Fruit fly (Drosophila melanogaster) whole organism, embryonic: Measurements from ENCODE around the gene CG2059.

Source experiments
- CG1024 ChIP-seq: fragments of 200-800 bp; sonication (Bioruptor generic); IDR thresholded peaks from 2 replicates; pipeline ENCODE4 v1.3.6; 2022; ENCODE audit warnings: missing biosample characterization, missing genetic modification characterization
- CG10462 ChIP-seq: fragments of 200-800 bp; sonication (Bioruptor generic); optimal IDR thresholded peaks from 2 replicates; lab custom pipeline; 2016; ENCODE audit warnings: missing biosample characterization, missing genetic modification characterization
- CG10543 ChIP-seq: fragments of 200-800 bp; sonication (Bioruptor generic); optimal IDR thresholded peaks from 3 replicates; lab custom pipeline; 2017; ENCODE audit warnings: missing biosample characterization, mild to moderate bottlenecking, missing genetic modification characterization, moderate library complexity
- CG10654 ChIP-seq: fragments of 200-800 bp; sonication (Bioruptor generic); optimal IDR thresholded peaks from 2 replicates; lab custom pipeline; 2016; ENCODE audit warnings: missing biosample characterization, missing genetic modification characterization
- CG11247 ChIP-seq: fragments of 200-800 bp; sonication (Bioruptor generic); IDR thresholded peaks from 2 replicates; pipeline ENCODE4 v1.3.6; 2022; ENCODE audit warnings: missing biosample characterization, missing genetic modification characterization
- CG14667 ChIP-seq: fragments of 200-800 bp; sonication (Bioruptor generic); IDR thresholded peaks from 2 replicates; pipeline ENCODE4 v1.3.6; 2022; ENCODE audit warnings: missing biosample characterization, missing genetic modification characterization
- CG18619 ChIP-seq: fragments of 200-800 bp; sonication (Bioruptor generic); optimal IDR thresholded peaks from 3 replicates; lab custom pipeline; 2017; ENCODE audit warnings: missing biosample characterization, mild to moderate bottlenecking, missing genetic modification characterization
- CG31441 ChIP-seq: fragments of 200-800 bp; sonication (Bioruptor generic); IDR thresholded peaks from 2 replicates; pipeline ENCODE4 v1.3.6; 2022; ENCODE audit warnings: missing biosample characterization, missing genetic modification characterization
- CG43689 ChIP-seq: fragments of 200-800 bp; sonication (Bioruptor generic); IDR thresholded peaks from 2 replicates; pipeline ENCODE4 v1.3.6; 2022; ENCODE audit warnings: missing biosample characterization, missing genetic modification characterization
- CG4424 ChIP-seq: fragments of 200-800 bp; sonication (Bioruptor generic); optimal IDR thresholded peaks from 3 replicates; lab custom pipeline; 2016; ENCODE audit warnings: missing biosample characterization, missing genetic modification characterization
- CG4617 ChIP-seq: fragments of 200-800 bp; sonication (Bioruptor generic); optimal IDR thresholded peaks from 3 replicates; lab custom pipeline; 2016; ENCODE audit warnings: missing biosample characterization, missing genetic modification characterization, borderline replicate concordance
- CG6175 ChIP-seq: fragments of 200-800 bp; sonication (Bioruptor generic); IDR thresholded peaks from 3 replicates; pipeline ENCODE4 v1.3.6; 2022; ENCODE audit warnings: missing biosample characterization, missing genetic modification characterization
- Dll ChIP-seq: fragments of 200-800 bp; sonication (Bioruptor generic); IDR thresholded peaks from 4 replicates; pipeline ENCODE4 v1.3.6; 2022; ENCODE audit warnings: missing biosample characterization, missing genetic modification characterization; ENCODE audit not compliant: partially characterized antibody
- Doc2 ChIP-seq: fragments of 200-800 bp; sonication (Bioruptor generic); IDR thresholded peaks from 2 replicates; pipeline ENCODE4 v1.3.6; 2022; ENCODE audit warnings: missing biosample characterization, missing genetic modification characterization
- E2f1 ChIP-seq: fragments of 200-800 bp; sonication (Bioruptor generic); IDR thresholded peaks from 2 replicates; pipeline ENCODE4 v1.3.6; 2022; ENCODE audit warnings: missing biosample characterization, missing genetic modification characterization
- HHEX ChIP-seq: fragments of 200-800 bp; sonication (Bioruptor generic); optimal IDR thresholded peaks from 3 replicates; lab custom pipeline; 2017; ENCODE audit warnings: missing biosample characterization, mild to moderate bottlenecking, missing genetic modification characterization, missing genetic modification reagents
- HLH3B ChIP-seq: fragments of 200-800 bp; sonication (Bioruptor generic); IDR thresholded peaks from 2 replicates; pipeline ENCODE4 v1.3.6; 2022; ENCODE audit warnings: missing biosample characterization, missing genetic modification characterization
- HmgD ChIP-seq: fragments of 200-800 bp; sonication (Bioruptor generic); optimal IDR thresholded peaks from 3 replicates; lab custom pipeline; 2016; ENCODE audit warnings: missing biosample characterization, missing genetic modification characterization
- Hr51 ChIP-seq, 2 experiments: fragments of 200-800 bp; sonication (Bioruptor generic); optimal IDR thresholded peaks; 2 replicates in 1 of 2; 3 replicates in 1 of 2; lab custom pipeline; 2016 to 2018; ENCODE audit warnings: missing biosample characterization in 2 of 2, missing genetic modification characterization in 2 of 2, mild to moderate bottlenecking in 1 of 2, moderate library complexity in 1 of 2
- Hr78 ChIP-seq, 2 experiments: fragments of 200-800 bp in 1 of 2; fragments of >200 bp in 1 of 2; sonication (Bioruptor generic) in 1 of 2; optimal IDR thresholded peaks; 2 replicates each; lab custom pipeline; 2017 to 2019; ENCODE audit warnings: missing biosample characterization in 2 of 2, missing genetic modification characterization in 2 of 2, mild to moderate bottlenecking in 1 of 2, moderate library complexity in 1 of 2
- Kr ChIP-seq: fragments of 200-800 bp; sonication (Bioruptor generic); optimal IDR thresholded peaks from 2 replicates; lab custom pipeline; 2017; ENCODE audit warnings: missing biosample characterization, mild to moderate bottlenecking, missing genetic modification characterization
- Mad ChIP-seq: fragments of 200-800 bp; sonication (Bioruptor generic); optimal IDR thresholded peaks from 2 replicates; lab custom pipeline; 2016; ENCODE audit warnings: missing biosample characterization, missing genetic modification characterization
- NfI ChIP-seq: fragments of 200-800 bp; sonication (Bioruptor generic); optimal IDR thresholded peaks from 3 replicates; lab custom pipeline; 2018; ENCODE audit warnings: missing biosample characterization, mild to moderate bottlenecking, missing genetic modification characterization, moderate library complexity
- Six4 ChIP-seq: fragments of 200-800 bp; sonication (Bioruptor generic); optimal IDR thresholded peaks from 2 replicates; lab custom pipeline; 2016; ENCODE audit warnings: missing biosample characterization, missing genetic modification characterization
- Sox102F ChIP-seq: fragments of 200-800 bp; sonication (Bioruptor generic); optimal IDR thresholded peaks from 2 replicates; lab custom pipeline; 2018; ENCODE audit warnings: missing biosample characterization, mild to moderate bottlenecking, missing genetic modification characterization, moderate library complexity
- YL-1 ChIP-seq: fragments of 200-800 bp; sonication (Bioruptor generic); optimal IDR thresholded peaks from 3 replicates; lab custom pipeline; 2017; ENCODE audit warnings: missing biosample characterization, mild to moderate bottlenecking, missing genetic modification characterization
- ase ChIP-seq: fragments of 200-800 bp; sonication (Bioruptor generic); IDR thresholded peaks from 3 replicates; pipeline ENCODE4 v1.3.6; 2022; ENCODE audit warnings: missing biosample characterization, missing genetic modification characterization
- ato ChIP-seq: fragments of 200-800 bp; sonication (Bioruptor generic); IDR thresholded peaks from 2 replicates; pipeline ENCODE4 v1.3.6; 2022; ENCODE audit warnings: missing biosample characterization, missing genetic modification characterization; ENCODE audit not compliant: partially characterized antibody
- crp ChIP-seq, 2 experiments: fragments of 200-800 bp; sonication (Bioruptor generic); optimal IDR thresholded peaks; 2 replicates in 1 of 2; 3 replicates in 1 of 2; lab custom pipeline; 2017; ENCODE audit warnings: missing biosample characterization in 2 of 2, missing genetic modification characterization in 2 of 2, mild to moderate bottlenecking in 1 of 2, moderate library complexity in 1 of 2
- danr ChIP-seq: fragments of 200-800 bp; sonication (Bioruptor generic); IDR thresholded peaks from 2 replicates; pipeline ENCODE4 v1.3.6; 2022; ENCODE audit warnings: missing biosample characterization, missing genetic modification characterization
- dpn ChIP-seq, 2 experiments: fragments of 200-800 bp; sonication (Bioruptor generic); optimal IDR thresholded peaks; 3 replicates each; lab custom pipeline; 2016; ENCODE audit warnings: missing biosample characterization in 2 of 2, missing genetic modification characterization in 2 of 2
- en ChIP-seq: fragments of 200-800 bp; sonication (Bioruptor generic); optimal IDR thresholded peaks from 2 replicates; lab custom pipeline; 2016; ENCODE audit warnings: missing biosample characterization, missing genetic modification characterization
- eve ChIP-seq, 2 experiments: fragments of >200 bp; optimal IDR thresholded peaks; 2 replicates each; lab custom pipeline; 2017; ENCODE audit warnings: missing biosample characterization in 2 of 2, missing genetic modification characterization in 2 of 2
- h ChIP-seq: fragments of >200 bp; optimal IDR thresholded peaks from 2 replicates; lab custom pipeline; 2017
- lab ChIP-seq: fragments of 200-800 bp; sonication (Bioruptor generic); optimal IDR thresholded peaks from 3 replicates; lab custom pipeline; 2017; ENCODE audit warnings: missing biosample characterization, missing genetic modification characterization, mild to moderate bottlenecking, moderate library complexity, missing genetic modification reagents
- nerfin-1 ChIP-seq: fragments of 200-800 bp; sonication (Bioruptor generic); optimal IDR thresholded peaks from 3 replicates; lab custom pipeline; 2019; ENCODE audit warnings: missing biosample characterization, mild to moderate bottlenecking, missing genetic modification characterization, moderate library complexity
- onecut ChIP-seq: fragments of 200-800 bp; sonication (Bioruptor generic); IDR thresholded peaks from 2 replicates; pipeline ENCODE4 v1.3.6; 2022; ENCODE audit warnings: missing biosample characterization, missing genetic modification characterization
- pfk ChIP-seq: fragments of 200-800 bp; sonication (Bioruptor generic); optimal IDR thresholded peaks from 2 replicates; lab custom pipeline; 2018; ENCODE audit warnings: missing biosample characterization, mild to moderate bottlenecking, missing genetic modification characterization, moderate library complexity
- phol ChIP-seq: fragments of 200-800 bp; sonication (Bioruptor generic); optimal IDR thresholded peaks from 3 replicates; lab custom pipeline; 2018; ENCODE audit warnings: missing biosample characterization, mild to moderate bottlenecking, missing genetic modification characterization, moderate library complexity
- repo ChIP-seq: fragments of 200-800 bp; sonication (Bioruptor generic); optimal IDR thresholded peaks from 2 replicates; lab custom pipeline; 2016; ENCODE audit warnings: missing biosample characterization, missing genetic modification characterization
- ro ChIP-seq: fragments of 200-800 bp; sonication (Bioruptor generic); IDR thresholded peaks from 2 replicates; pipeline ENCODE4 v1.3.6; 2022; ENCODE audit warnings: missing biosample characterization, missing genetic modification characterization
- row ChIP-seq: fragments of 200-800 bp; sonication (Bioruptor generic); IDR thresholded peaks from 3 replicates; pipeline ENCODE4 v1.3.6; 2022; ENCODE audit warnings: missing biosample characterization, missing genetic modification characterization
- shn ChIP-seq: fragments of 200-800 bp; sonication (Bioruptor generic); optimal IDR thresholded peaks from 3 replicates; lab custom pipeline; 2016; ENCODE audit warnings: missing biosample characterization, missing genetic modification characterization
- sima ChIP-seq: fragments of 200-800 bp; sonication (Bioruptor generic); optimal IDR thresholded peaks from 2 replicates; lab custom pipeline; 2016; ENCODE audit warnings: missing biosample characterization, missing genetic modification characterization
- sna ChIP-seq: fragments of 200-800 bp; sonication (Bioruptor generic); IDR thresholded peaks from 2 replicates; pipeline ENCODE4 v1.3.6; 2022; ENCODE audit warnings: missing biosample characterization, missing genetic modification characterization; ENCODE audit not compliant: partially characterized antibody
- tll ChIP-seq, 2 experiments: fragments of 200-800 bp in 1 of 2; fragments of >200 bp in 1 of 2; sonication (Bioruptor generic) in 1 of 2; optimal IDR thresholded peaks; 2 replicates each; lab custom pipeline; 2017 to 2019; ENCODE audit warnings: missing biosample characterization in 2 of 2, missing genetic modification characterization in 2 of 2, mild to moderate bottlenecking in 1 of 2, moderate library complexity in 1 of 2
- tup ChIP-seq: fragments of 200-800 bp; sonication (Bioruptor generic); optimal IDR thresholded peaks from 2 replicates; lab custom pipeline; 2016; ENCODE audit warnings: missing biosample characterization, mild to moderate bottlenecking, missing genetic modification characterization, moderate library complexity
- unc-4 ChIP-seq: fragments of 200-800 bp; sonication (Bioruptor generic); IDR thresholded peaks from 2 replicates; pipeline ENCODE4 v1.3.6; 2022; ENCODE audit warnings: missing biosample characterization, missing genetic modification characterization; ENCODE audit not compliant: partially characterized antibody

CG2059 gene

DNA sequence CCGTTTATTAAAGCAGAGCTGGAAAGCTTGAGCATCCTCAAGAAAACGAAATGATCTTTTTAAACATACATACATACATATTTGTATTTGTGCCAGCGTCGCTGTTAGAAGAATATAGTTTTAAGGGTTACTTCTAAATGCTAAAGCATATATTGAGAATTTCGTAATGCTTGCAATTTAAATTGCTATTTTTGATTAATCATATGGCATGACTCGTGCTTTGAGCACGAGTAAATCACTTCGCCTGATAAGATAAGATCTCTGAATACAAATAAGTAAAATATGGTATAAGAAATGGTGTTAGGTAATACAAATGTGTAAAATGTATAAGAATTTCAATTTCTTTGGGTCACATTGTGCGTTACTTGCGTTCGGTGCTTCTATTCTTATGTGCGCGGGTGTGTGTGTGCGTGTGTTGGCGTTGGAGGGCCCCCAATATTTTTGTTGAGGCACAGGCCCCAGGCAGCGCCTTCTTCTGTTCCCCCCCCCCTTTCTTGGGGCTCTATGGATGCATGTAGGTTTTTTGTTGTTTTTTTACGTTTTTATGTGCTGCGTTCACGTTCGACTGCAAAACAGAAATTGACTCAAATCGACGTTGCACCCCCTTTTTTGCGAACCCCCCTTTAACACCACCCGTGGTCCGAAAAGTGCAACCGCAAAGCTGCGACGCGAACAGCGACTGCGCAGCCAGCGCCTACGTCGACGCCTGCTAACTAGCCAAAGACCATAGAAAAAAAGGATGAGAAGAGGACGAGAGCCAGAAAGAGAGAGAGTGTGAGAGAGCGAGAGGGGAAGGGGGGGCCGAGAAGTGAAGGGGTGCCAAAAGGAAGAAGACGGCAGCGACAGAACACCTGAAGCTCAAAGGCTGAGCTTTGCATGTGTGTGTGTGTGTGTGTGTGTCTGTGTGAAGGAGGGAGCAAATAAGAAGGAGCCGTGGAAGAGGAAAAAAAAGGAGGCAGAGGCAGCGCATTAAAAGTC is 15.5 kb downstream of the CG2059 start (continued):
- TF ChIP-seq HHEX (GFP tag; lab: Kevin White, UChicago) (peak; percentile 18), CG6175 (no peak), dpn (GFP tag; optimal IDR thresholded peaks at IDR 0.05; lab: Kevin White, UChicago) (peak; percentile 5 to 11), ato (no peak), onecut (GFP tag; lab: Robert Waterston, UW) (no peak), Dll (GFP tag; lab: Robert Waterston, UW) (no peak), NfI (GFP tag; lab: Kevin White, UChicago) (no peak), CG4617 (GFP tag; lab: Kevin White, UChicago) (no peak), CG10462 (GFP tag; lab: Kevin White, UChicago) (peak; percentile 40), tup (GFP tag; lab: Kevin White, UChicago) (no peak), CG18619 (GFP tag; lab: Kevin White, UChicago) (peak; percentile 64), CG14667 (GFP tag; lab: Robert Waterston, UW) (peak; percentile 27; the same call in 1 of the 2 replicates), sima (no peak), Sox102F (GFP tag; lab: Kevin White, UChicago) (peak; percentile 52), Hr51 (GFP tag; optimal IDR thresholded peaks at IDR 0.05; lab: Kevin White, UChicago) (peak; percentile 19 to 71), lab (GFP tag; lab: Kevin White, UChicago) (peak; percentile 3), en (GFP tag; lab: Kevin White, UChicago) (peak; percentile 14), Doc2 (GFP tag; lab: Robert Waterston, UW) (no peak), nerfin-1 (tag; lab: Kevin White, UChicago) (peak; percentile 76), repo (no peak), CG1024 (GFP tag; lab: Robert Waterston, UW) (no peak), HmgD (GFP tag; lab: Kevin White, UChicago) (no peak), h (lab: Kevin White, UChicago) (no peak), Hr78 (GFP tag; optimal IDR thresholded peaks at IDR 0.05; lab: Kevin White, UChicago) (no peak), shn (GFP tag; lab: Kevin White, UChicago) (no peak), CG10543 (GFP tag; lab: Kevin White, UChicago) (no peak), ase (GFP tag; lab: Robert Waterston, UW) (peak; percentile 58; the same call in 1 of the 3 replicates), CG31441 (GFP tag; lab: Robert Waterston, UW) (peak; percentile 82), CG43689 (GFP tag; lab: Robert Waterston, UW) (no peak), ro (GFP tag; lab: Robert Waterston, UW) (no peak), sna (GFP tag; lab: Robert Waterston, UW) (no peak), phol (tag; lab: Kevin White, UChicago) (peak; percentile 81), crp (GFP tag; optimal IDR thresholded peaks at IDR 0.05; lab: Kevin White, UChicago) (no peak), YL-1 (no peak), Kr (no peak), unc-4 (GFP tag; lab: Robert Waterston, UW) (no peak), row (peak; percentile 58), E2f1 (GFP tag; lab: Robert Waterston, UW) (peak; percentile 15; the same call in 1 of the 2 replicates), CG11247 (peak; percentile 39; the same call in 1 of the 2 replicates), Six4 (peak; percentile 45), Mad (no peak), danr (GFP tag; lab: Robert Waterston, UW) (no peak), eve (GFP tag; optimal IDR thresholded peaks at IDR 0.05; lab: Kevin White, UChicago) (no peak), CG4424 (GFP tag; lab: Kevin White, UChicago) (peak; percentile 68), pfk (no peak), HLH3B (0 out of 2 replicates have a peak, but pooled peaks have one; percentile 46), tll (GFP tag; optimal IDR thresholded peaks at IDR 0.05; lab: Kevin White, UChicago) (no peak), CG10654 (GFP tag; lab: Kevin White, UChicago) (no peak)
